Fruit fly (Drosophila melanogaster): Measurements from ENCODE around the gene Corp.
A peak's percentile ranks its signal among the peaks of the same experiment; 100 is the strongest.

Gene Corp

DNA sequence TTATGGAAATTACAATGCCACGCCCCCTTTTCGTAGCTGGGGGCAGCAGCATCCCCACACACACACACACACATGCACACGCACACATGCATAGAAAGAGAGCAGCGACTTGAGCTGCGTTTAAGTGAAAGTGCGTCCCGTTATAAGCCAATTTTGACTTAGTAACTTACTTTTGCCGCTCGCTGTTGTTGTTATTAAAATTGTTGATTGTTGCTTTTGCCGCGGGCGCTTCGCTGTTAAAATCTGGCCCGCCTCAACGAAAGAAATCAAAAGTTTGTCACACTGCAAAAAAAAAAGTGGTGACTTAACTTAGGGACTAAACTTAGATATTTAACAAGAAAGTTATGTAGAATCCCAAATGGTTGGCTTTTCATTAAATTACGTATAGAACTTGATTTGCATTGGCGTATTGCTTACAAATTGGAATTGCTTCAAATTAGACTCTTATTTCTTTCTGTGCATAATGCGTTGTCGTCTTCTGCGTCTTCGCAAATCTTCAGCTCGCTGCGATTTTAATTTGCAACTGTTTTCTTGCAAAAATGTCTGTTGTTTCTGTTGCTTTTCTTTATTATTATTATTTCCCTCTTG, 16.4 kb downstream of the Corp start (continued):
- TF ChIP-seq CG7928 (GFP tag; optimal IDR thresholded peaks at IDR 0.05) (no peak), fru (optimal IDR thresholded peaks at IDR 0.05) (no peak), usp (GFP tag; optimal IDR thresholded peaks at IDR 0.05) (no peak), CG32767 (GFP tag; IDR thresholded peaks at IDR 0.05) (0 out of 2 replicates have a peak, but pooled peaks have one; percentile 21), pan (optimal IDR thresholded peaks at IDR 0.05) (no peak), pan (GFP tag; optimal IDR thresholded peaks at IDR 0.05 in 1 of 2, IDR thresholded peaks at IDR 0.05 in 1 of 2) (peak in 1 of 2 experiments; percentile 33), croc (GFP tag; conservative IDR thresholded peaks at IDR 0.05) (no peak), CG15601 (tag; optimal IDR thresholded peaks at IDR 0.05) (no peak), mld (GFP tag; IDR thresholded peaks at IDR 0.05; ENCODE audit: partially characterized antibody) (no peak), btn (GFP tag; optimal IDR thresholded peaks at IDR 0.05) (no peak), Awh (GFP tag; IDR thresholded peaks at IDR 0.05) (0 out of 2 replicates have a peak, but pooled peaks have one; percentile 25), CG17359 (tag; optimal IDR thresholded peaks at IDR 0.05) (peak; percentile 30)

- no peak for TF ChIP-seq CG9817 (tag; optimal IDR thresholded peaks at IDR 0.05)
- TF ChIP-seq prd (optimal IDR thresholded peaks at IDR 0.05): no peak
- no peak for TF ChIP-seq prd (GFP tag; IDR thresholded peaks at IDR 0.05)
- no peak for TF ChIP-seq CG6854 (GFP tag; optimal IDR thresholded peaks at IDR 0.05)
- TF ChIP-seq cwo (GFP tag; optimal IDR thresholded peaks at IDR 0.05): no peak
- TF ChIP-seq Dp (GFP tag; optimal IDR thresholded peaks at IDR 0.05): no peak
- TF ChIP-seq CG12299 (tag; optimal IDR thresholded peaks at IDR 0.05): no peak
- TF ChIP-seq Atf3 (GFP tag; optimal IDR thresholded peaks at IDR 0.05): no peak
- TF ChIP-seq Hr39 (optimal IDR thresholded peaks at IDR 0.05): no peak
- TF ChIP-seq CG2120 (GFP tag; optimal IDR thresholded peaks at IDR 0.05): no peak
- no peak for TF ChIP-seq luna (GFP tag; optimal IDR thresholded peaks at IDR 0.05)
- TF ChIP-seq Antp (GFP tag; optimal IDR thresholded peaks at IDR 0.05): no peak
- TF ChIP-seq CG6813 (GFP tag; optimal IDR thresholded peaks at IDR 0.05): no peak
- TF ChIP-seq CG1832 (GFP tag; optimal IDR thresholded peaks at IDR 0.05): no peak
- no peak for TF ChIP-seq CG7556 (GFP tag; optimal IDR thresholded peaks at IDR 0.05)
- no peak for TF ChIP-seq CkIIα-i1 (GFP tag; IDR thresholded peaks at IDR 0.05)
- no peak for TF ChIP-seq cad (GFP tag; optimal IDR thresholded peaks at IDR 0.05)
- no peak for TF ChIP-seq nerfin-1 (tag; optimal IDR thresholded peaks at IDR 0.05)
- no peak for TF ChIP-seq CG11456 (GFP tag; IDR thresholded peaks at IDR 0.05)
- peak; percentile 16 for TF ChIP-seq CG17385 (GFP tag; optimal IDR thresholded peaks at IDR 0.05)
- TF ChIP-seq Hmx (GFP tag; optimal IDR thresholded peaks at IDR 0.05): no peak
- TF ChIP-seq Dref (GFP tag; IDR thresholded peaks at IDR 0.05): no peak
- no peak for TF ChIP-seq sna (GFP tag; IDR thresholded peaks at IDR 0.05; ENCODE audit: partially characterized antibody)
- TF ChIP-seq CG18764 (GFP tag; optimal IDR thresholded peaks at IDR 0.05): no peak
- TF ChIP-seq bcd (GFP tag; optimal IDR thresholded peaks at IDR 0.05): no peak
- TF ChIP-seq mirr (GFP tag; optimal IDR thresholded peaks at IDR 0.05): no peak
- TF ChIP-seq slou (GFP tag; optimal IDR thresholded peaks at IDR 0.05): no peak
- TF ChIP-seq CG4424 (GFP tag; optimal IDR thresholded peaks at IDR 0.05): peak; percentile 28
- TF ChIP-seq CG5180 (GFP tag; optimal IDR thresholded peaks at IDR 0.05): no peak
- no peak for TF ChIP-seq CG31224 (GFP tag; IDR thresholded peaks at IDR 0.05)
- TF ChIP-seq Elba2 (GFP tag; optimal IDR thresholded peaks at IDR 0.05): no peak
- TF ChIP-seq ssp (GFP tag; IDR thresholded peaks at IDR 0.05): no peak
- TF ChIP-seq Hsf (GFP tag; optimal IDR thresholded peaks at IDR 0.05): no peak
- no peak for TF ChIP-seq Spps (tag; optimal IDR thresholded peaks at IDR 0.05)
- no peak for TF ChIP-seq CG16863 (GFP tag; optimal IDR thresholded peaks at IDR 0.05)
- TF ChIP-seq nmo (GFP tag; optimal IDR thresholded peaks at IDR 0.05): peak; percentile 17
- no peak for TF ChIP-seq CG30020 (tag; optimal IDR thresholded peaks at IDR 0.05)
- no peak for TF ChIP-seq Lim3 (GFP tag; IDR thresholded peaks at IDR 0.05)
- no peak for TF ChIP-seq Rfx (GFP tag; IDR thresholded peaks at IDR 0.05)
Observed at dm6 chrX:8252284-8252886, 18.8 kb downstream of the Corp start, which contains the start of gene CG1632. TSS of gene CG1632 (plus strand) at chrX:8252670.
